Worm (Caenorhabditis elegans) whole organism, young adult: Measurements from ENCODE around the gene glp-1.

Experiments
- B0336.3 ChIP-seq: fragments of 200-800 bp; sonication (Bioruptor generic); IDR thresholded peaks from 2 replicates; pipeline ENCODE4 v1.3.6; 2022; ENCODE audit warnings: missing genetic modification characterization, missing compliant biosample characterization
- F10E7.11 ChIP-seq: sonication (generic microtip); optimal IDR thresholded peaks from 2 replicates; lab custom pipeline; 2017; ENCODE audit warnings: mild to moderate bottlenecking, missing genetic modification characterization, moderate library complexity, missing compliant biosample characterization
- F57C9.4 ChIP-seq: sonication (generic microtip); optimal IDR thresholded peaks from 2 replicates; lab custom pipeline; 2017; ENCODE audit warnings: mild to moderate bottlenecking, missing genetic modification characterization, missing compliant biosample characterization
- Y53G8AR.9 ChIP-seq: fragments of 200-800 bp; sonication (Bioruptor generic); conservative IDR thresholded peaks from 2 replicates; pipeline ENCODE4 v1.3.6; 2022; ENCODE audit warnings: missing genetic modification reagents, missing genetic modification characterization, missing compliant biosample characterization
- Y79H2A.3 ChIP-seq: fragments of 200-800 bp; sonication (Bioruptor generic); conservative IDR thresholded peaks from 2 replicates; pipeline ENCODE4 v1.3.6; 2022; ENCODE audit warnings: missing genetic modification reagents, missing genetic modification characterization, missing compliant biosample characterization
- ZK185.1 ChIP-seq: sonication (generic microtip); optimal IDR thresholded peaks from 2 replicates; lab custom pipeline; 2016; ENCODE audit warnings: mild to moderate bottlenecking, missing genetic modification characterization, missing compliant biosample characterization; ENCODE audit not compliant: poor library complexity, severe bottlenecking
- aptf-3 ChIP-seq: fragments of 200-800 bp; sonication (Bioruptor generic); IDR thresholded peaks from 2 replicates; pipeline ENCODE4 v1.3.6; 2022; ENCODE audit warnings: missing genetic modification characterization, missing compliant biosample characterization
- attf-6 ChIP-seq: fragments of 200-800 bp; sonication (Bioruptor generic); IDR thresholded peaks from 2 replicates; pipeline ENCODE4 v1.3.6; 2022; ENCODE audit warnings: missing genetic modification reagents, missing genetic modification characterization, missing compliant biosample characterization
- bed-1 ChIP-seq: fragments of 200-800 bp; sonication (Bioruptor generic); IDR thresholded peaks from 2 replicates; pipeline ENCODE4 v1.3.6; 2022; ENCODE audit warnings: missing genetic modification reagents, missing genetic modification characterization, missing compliant biosample characterization
- ccch-3 ChIP-seq: fragments of 200-800 bp; sonication (Bioruptor generic); optimal IDR thresholded peaks from 2 replicates; lab custom pipeline; 2018; ENCODE audit warnings: mild to moderate bottlenecking, missing genetic modification characterization, missing compliant biosample characterization
- ceh-100 ChIP-seq: fragments of 200-800 bp; sonication (Bioruptor generic); IDR thresholded peaks from 2 replicates; pipeline ENCODE4 v1.3.6; 2022; ENCODE audit warnings: missing genetic modification reagents, missing genetic modification characterization, missing compliant biosample characterization
- chd-7 ChIP-seq: sonication (generic microtip); optimal IDR thresholded peaks from 2 replicates; lab custom pipeline; 2016; ENCODE audit warnings: mild to moderate bottlenecking, missing genetic modification characterization, moderate library complexity, missing compliant biosample characterization
- dox-1 ChIP-seq: fragments of 200-800 bp; sonication (Bioruptor generic); IDR thresholded peaks from 2 replicates; pipeline ENCODE4 v1.3.6; 2022; ENCODE audit warnings: missing genetic modification reagents, missing genetic modification characterization, missing compliant biosample characterization
- dpff-1 ChIP-seq: sonication (generic microtip); optimal IDR thresholded peaks from 2 replicates; lab custom pipeline; 2017; ENCODE audit warnings: mild to moderate bottlenecking, missing genetic modification characterization, missing compliant biosample characterization
- efl-1 ChIP-seq: fragments of 150-350 bp; optimal IDR thresholded peaks from 2 replicates; lab custom pipeline; 2014; ENCODE audit warnings: missing biosample characterization, missing genetic modification reagents, missing genetic modification characterization
- egl-18 ChIP-seq: fragments of 200-800 bp; sonication (Bioruptor generic); IDR thresholded peaks from 2 replicates; pipeline ENCODE4 v1.3.6; 2022; ENCODE audit warnings: missing genetic modification reagents, missing genetic modification characterization, missing compliant biosample characterization
- egl-44 ChIP-seq: fragments of 200-800 bp; sonication (Bioruptor generic); IDR thresholded peaks from 2 replicates; pipeline ENCODE4 v1.3.6; 2022; ENCODE audit warnings: missing genetic modification reagents, missing genetic modification characterization, missing compliant biosample characterization
- ekl-4 ChIP-seq: fragments of 200-800 bp; sonication (Bioruptor generic); IDR thresholded peaks from 2 replicates; pipeline ENCODE4 v1.3.6; 2022; ENCODE audit warnings: missing genetic modification reagents, missing genetic modification characterization, missing compliant biosample characterization
- ets-4 ChIP-seq: fragments of 200-800 bp; sonication (Bioruptor generic); optimal IDR thresholded peaks from 2 replicates; lab custom pipeline; 2018; ENCODE audit warnings: mild to moderate bottlenecking, missing genetic modification characterization, missing compliant biosample characterization
- him-1 ChIP-seq: sonication (generic microtip); optimal IDR thresholded peaks from 2 replicates; lab custom pipeline; 2016; ENCODE audit warnings: missing genotype, missing genetic modification reagents, missing genetic modification characterization, missing compliant biosample characterization
- hlh-12 ChIP-seq: sonication (generic microtip); optimal IDR thresholded peaks from 2 replicates; lab custom pipeline; 2016; ENCODE audit warnings: missing genetic modification characterization, missing compliant biosample characterization
- hmg-20 ChIP-seq: fragments of 200-800 bp; sonication (Bioruptor generic); IDR thresholded peaks from 2 replicates; pipeline ENCODE4 v1.3.6; 2022; ENCODE audit warnings: missing genetic modification reagents, missing genetic modification characterization, missing compliant biosample characterization
- lag-1 ChIP-seq: fragments of 200-800 bp; sonication (Bioruptor generic); IDR thresholded peaks from 2 replicates; pipeline ENCODE4 v1.3.6; 2022; ENCODE audit warnings: missing genetic modification reagents, missing genetic modification characterization, missing compliant biosample characterization
- let-526 ChIP-seq: fragments of 200-800 bp; sonication (Bioruptor generic); IDR thresholded peaks from 2 replicates; pipeline ENCODE4 v1.3.6; 2022; ENCODE audit warnings: missing genetic modification reagents, missing genetic modification characterization, missing compliant biosample characterization
- let-607 ChIP-seq, 2 experiments: fragments of 200-800 bp in 1 of 2; sonication (Bioruptor generic) in 1 of 2; sonication (generic microtip) in 1 of 2; optimal IDR thresholded peaks; 2 replicates each; lab custom pipeline; 2016 to 2018; ENCODE audit warnings: mild to moderate bottlenecking in 2 of 2, missing compliant biosample characterization in 2 of 2, missing genetic modification characterization in 2 of 2, moderate library complexity in 2 of 2, missing genotype in 1 of 2
- lin-26 ChIP-seq: fragments of 200-800 bp; sonication (Bioruptor generic); IDR thresholded peaks from 2 replicates; pipeline ENCODE4 v1.3.6; 2022; ENCODE audit warnings: missing genetic modification reagents, missing genetic modification characterization, missing compliant biosample characterization
- madf-10 ChIP-seq: sonication (generic microtip); optimal IDR thresholded peaks from 2 replicates; lab custom pipeline; 2016; ENCODE audit warnings: mild to moderate bottlenecking, missing genetic modification characterization, missing compliant biosample characterization
- madf-3 ChIP-seq: fragments of 200-800 bp; sonication (Bioruptor generic); IDR thresholded peaks from 2 replicates; pipeline ENCODE4 v1.3.6; 2022; ENCODE audit warnings: missing genetic modification reagents, missing genetic modification characterization, missing compliant biosample characterization
- madf-6 ChIP-seq: fragments of 200-800 bp; sonication (Bioruptor generic); IDR thresholded peaks from 2 replicates; pipeline ENCODE4 v1.3.6; 2022; ENCODE audit warnings: missing genetic modification reagents, missing genetic modification characterization, missing compliant biosample characterization
- madf-8 ChIP-seq: fragments of 200-800 bp; sonication (Bioruptor generic); conservative IDR thresholded peaks from 2 replicates; pipeline ENCODE4 v1.3.6; 2022; ENCODE audit warnings: missing genetic modification reagents, missing genetic modification characterization, missing compliant biosample characterization
- mes-4 ChIP-seq: sonication (generic microtip); optimal IDR thresholded peaks from 2 replicates; lab custom pipeline; 2016; ENCODE audit warnings: missing genotype, missing genetic modification characterization, missing compliant biosample characterization
- nfya-1 ChIP-seq: sonication (generic microtip); optimal IDR thresholded peaks from 2 replicates; lab custom pipeline; 2017; ENCODE audit warnings: antibody characterized with exemption, missing compliant biosample characterization, missing genetic modification characterization, borderline replicate concordance; ENCODE audit not compliant: insufficient read depth
- nhr-120 ChIP-seq: fragments of 200-800 bp; sonication (Bioruptor generic); IDR thresholded peaks from 2 replicates; pipeline ENCODE4 v1.3.6; 2022; ENCODE audit warnings: missing genetic modification characterization, missing compliant biosample characterization
- nhr-179 ChIP-seq: sonication (generic microtip); optimal IDR thresholded peaks from 2 replicates; lab custom pipeline; 2016; ENCODE audit warnings: mild to moderate bottlenecking, missing genetic modification characterization, missing compliant biosample characterization
- rcor-1 ChIP-seq: fragments of 200-800 bp; sonication (Bioruptor generic); IDR thresholded peaks from 2 replicates; pipeline ENCODE4 v1.3.6; 2022; ENCODE audit warnings: missing genetic modification reagents, missing genetic modification characterization, missing compliant biosample characterization
- rec-8 ChIP-seq, 2 experiments: sonication (generic microtip); optimal IDR thresholded peaks; 2 replicates each; lab custom pipeline; 2016; ENCODE audit warnings: mild to moderate bottlenecking in 2 of 2, missing genetic modification characterization in 2 of 2, missing genetic modification reagents in 2 of 2, missing genotype in 2 of 2, missing biosample characterization in 1 of 2, missing compliant biosample characterization in 1 of 2, moderate library complexity in 1 of 2
- repo-1 ChIP-seq: sonication (generic microtip); optimal IDR thresholded peaks from 2 replicates; lab custom pipeline; 2017; ENCODE audit warnings: mild to moderate bottlenecking, missing genetic modification characterization, missing compliant biosample characterization
- snpc-1.1 ChIP-seq: sonication (generic microtip); optimal IDR thresholded peaks from 2 replicates; lab custom pipeline; 2017; ENCODE audit warnings: missing genetic modification characterization, mild to moderate bottlenecking, missing compliant biosample characterization, antibody characterized with exemption, moderate library complexity, missing genotype, missing genetic modification reagents; ENCODE audit not compliant: insufficient read depth
- tbx-9 ChIP-seq: sonication (generic microtip); optimal IDR thresholded peaks from 2 replicates; lab custom pipeline; 2016; ENCODE audit warnings: borderline replicate concordance, missing genetic modification characterization, inconsistent platforms, missing compliant biosample characterization
- xnd-1 ChIP-seq: sonication (generic microtip); optimal IDR thresholded peaks from 2 replicates; lab custom pipeline; 2016; ENCODE audit warnings: missing genotype, missing genetic modification reagents, missing genetic modification characterization, missing compliant biosample characterization
- zim-3 ChIP-seq: sonication (generic microtip); optimal IDR thresholded peaks from 2 replicates; lab custom pipeline; 2017; ENCODE audit warnings: mild to moderate bottlenecking, missing genetic modification characterization, moderate library complexity, missing compliant biosample characterization
- ztf-22 ChIP-seq: fragments of 200-800 bp; sonication (Bioruptor generic); optimal IDR thresholded peaks from 2 replicates; lab custom pipeline; 2018; ENCODE audit warnings: mild to moderate bottlenecking, missing genetic modification characterization, moderate library complexity, missing compliant biosample characterization
- ztf-26 ChIP-seq: sonication (generic microtip); optimal IDR thresholded peaks from 2 replicates; lab custom pipeline; 2017; ENCODE audit warnings: missing genetic modification characterization, missing compliant biosample characterization
- ztf-28 ChIP-seq: fragments of 200-800 bp; sonication (Bioruptor generic); IDR thresholded peaks from 2 replicates; pipeline ENCODE4 v1.3.6; 2022; ENCODE audit warnings: missing genetic modification reagents, missing genetic modification characterization, missing compliant biosample characterization

glp-1 gene

ce11 chrIII:9069712-9070111 is 22.3 kb upstream of the glp-1 start:
- TF ChIP-seq nhr-120 (GFP tag; lab: Robert Waterston, UW) (no peak), rec-8 (tag; optimal IDR thresholded peaks at IDR 0.05; lab: Kevin White, UChicago) (no peak), zim-3 (no peak), tbx-9 (tag; lab: Kevin White, UChicago) (no peak), ets-4 (no peak), let-526 (GFP tag; lab: Robert Waterston, UW) (no peak), efl-1 (GFP tag; lab: Kevin White, UChicago) (no peak), attf-6 (no peak), ekl-4 (GFP tag; lab: Robert Waterston, UW) (no peak), dox-1 (no peak), madf-3 (GFP tag; lab: Robert Waterston, UW) (no peak), B0336.3 (GFP tag; lab: Robert Waterston, UW) (no peak), Y79H2A.3 (no peak), ZK185.1 (tag; lab: Kevin White, UChicago) (no peak), aptf-3 (GFP tag; lab: Robert Waterston, UW) (no peak), hmg-20 (GFP tag; lab: Robert Waterston, UW) (no peak), mes-4 (tag; lab: Kevin White, UChicago) (no peak)

ce11 chrIII:9071372-9071771 is 20.7 kb upstream of the glp-1 start, which contains the start of gene lin-12:
lin-12 (minus strand) TSS chrIII:9071472.
- TF ChIP-seq F57C9.4 = no peak
- no peak for TF ChIP-seq him-1 (tag; lab: Kevin White, UChicago)
- no peak for TF ChIP-seq madf-8 (GFP tag; lab: Robert Waterston, UW)
- TF ChIP-seq bed-1 (GFP tag; lab: Robert Waterston, UW) = no peak
- TF ChIP-seq repo-1 = no peak
- no peak for TF ChIP-seq let-607 (tag; optimal IDR thresholded peaks at IDR 0.05; lab: Kevin White, UChicago)
- no peak for TF ChIP-seq snpc-1.1
- no peak for TF ChIP-seq hlh-12
- no peak for TF ChIP-seq dpff-1 (tag; lab: Kevin White, UChicago)
- TF ChIP-seq nfya-1 (tag; lab: Kevin White, UChicago) = no peak

- TF ChIP-seq ztf-22 (GFP tag; lab: Kevin White, UChicago) (no peak), rcor-1 (GFP tag; lab: Robert Waterston, UW) (no peak), egl-44 (no peak), xnd-1 (tag; lab: Kevin White, UChicago) (no peak), ccch-3 (GFP tag; lab: Kevin White, UChicago) (no peak), ztf-26 (tag; lab: Kevin White, UChicago) (no peak), ZK185.1 (tag; lab: Kevin White, UChicago) (no peak), F10E7.11 (tag; lab: Kevin White, UChicago) (no peak), lag-1 (no peak), chd-7 (tag; lab: Kevin White, UChicago) (no peak), egl-18 (GFP tag; lab: Robert Waterston, UW) (no peak), lin-26 (no peak), nhr-179 (tag; lab: Kevin White, UChicago) (no peak), Y53G8AR.9 (GFP tag; lab: Robert Waterston, UW) (no peak), madf-6 (no peak), madf-10 (tag; lab: Kevin White, UChicago) (no peak), ceh-100 (GFP tag; lab: Robert Waterston, UW) (no peak), tbx-9 (tag; lab: Kevin White, UChicago) (no peak), ztf-28 (GFP tag; lab: Robert Waterston, UW) (no peak)
Measured at ce11 chrIII:9072704-9073103, 19.3 kb upstream of the glp-1 start.
